Worm (Caenorhabditis elegans) whole organism, midembryonic: Measurements from ENCODE around the gene fbxa-12.

Source experiments
- flt-1 ChIP-seq: fragments of 200-800 bp; sonication (Bioruptor generic); IDR thresholded peaks from 2 replicates; pipeline ENCODE4 v1.3.6; 2022; ENCODE audit warnings: missing genetic modification characterization, missing compliant biosample characterization
- klf-2 ChIP-seq: fragments of 200-800 bp; sonication (Bioruptor generic); conservative IDR thresholded peaks from 2 replicates; pipeline ENCODE4 v1.3.6; 2022; ENCODE audit warnings: missing genetic modification reagents, missing genetic modification characterization, missing compliant biosample characterization
- ref-1 ChIP-seq: fragments of 200-800 bp; sonication (Bioruptor generic); conservative IDR thresholded peaks from 2 replicates; pipeline ENCODE4 v1.3.6; 2022; ENCODE audit warnings: missing genetic modification reagents, missing genetic modification characterization, missing compliant biosample characterization
- tab-1 ChIP-seq: fragments of 200-800 bp; sonication (Bioruptor generic); IDR thresholded peaks from 2 replicates; pipeline ENCODE4 v1.3.6; 2022; ENCODE audit warnings: missing genetic modification characterization, missing compliant biosample characterization
- ztf-23 ChIP-seq: fragments of 200-800 bp; sonication (Bioruptor generic); IDR thresholded peaks from 2 replicates; pipeline ENCODE4 v1.3.6; 2022; ENCODE audit warnings: missing genetic modification reagents, missing genetic modification characterization, missing compliant biosample characterization

DNA sequence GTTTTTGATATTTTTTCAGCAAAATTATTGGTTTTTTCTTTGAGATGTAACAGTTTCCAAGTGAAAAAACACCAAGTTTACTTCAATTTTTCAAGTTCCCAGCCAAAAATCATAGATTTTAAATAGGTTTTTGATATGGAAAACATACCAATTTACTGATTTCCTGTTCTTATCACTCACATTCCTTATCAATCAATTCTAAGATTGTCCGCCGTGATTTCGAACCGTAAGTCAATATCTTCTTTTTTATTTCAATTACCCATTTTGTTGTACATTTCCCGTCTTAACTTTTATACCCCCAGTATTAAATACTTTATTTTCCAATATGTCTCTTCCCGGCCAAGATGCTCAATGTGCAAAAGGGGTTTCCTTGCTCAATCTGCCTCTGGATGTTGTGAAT is 5.0 kb downstream of the fbxa-12 start, which contains the start of gene fbxa-38:
- TF ChIP-seq flt-1 (GFP tag; lab: Robert Waterston, UW) (no peak), tab-1 (GFP tag; lab: Robert Waterston, UW) (no peak), klf-2 (GFP tag; lab: Robert Waterston, UW) (no peak), ref-1 (GFP tag; lab: Robert Waterston, UW) (no peak), ztf-23 (GFP tag; lab: Robert Waterston, UW) (no peak)
